Worm (Caenorhabditis elegans): ENCODE measurements around the gene slr-2.

The slr-2 gene

DNA sequence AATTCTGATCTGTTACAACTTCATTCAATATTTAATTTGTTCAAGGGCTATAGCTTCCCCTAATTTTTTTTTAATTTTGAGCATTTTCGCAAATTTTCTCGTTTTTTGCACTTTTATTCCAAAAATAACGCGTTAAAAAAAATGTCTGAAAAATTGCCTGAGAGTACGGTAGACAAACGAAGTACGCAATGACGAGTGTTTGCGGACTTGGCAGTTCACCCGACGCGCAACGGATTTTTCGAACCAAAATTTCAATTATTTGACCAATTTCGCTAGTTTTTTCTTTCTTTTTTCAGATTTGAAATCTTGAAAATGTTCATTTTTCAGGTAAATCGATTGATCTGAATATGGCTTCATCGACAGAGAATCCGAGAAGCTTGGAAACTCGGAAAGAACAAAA, 40.3 kb downstream of the slr-2 start, which contains the start of gene fbxa-211:
fbxa-211 (plus strand) TSS at position 328 of the 400 bp plus-strand sequence.
- no peak for TF ChIP-seq F13C5.2 (tag; optimal IDR thresholded peaks at IDR 0.05)
- TF ChIP-seq pes-1 (GFP tag; IDR thresholded peaks at IDR 0.05) = no peak
- TF ChIP-seq B0310.2 (tag; optimal IDR thresholded peaks at IDR 0.05) = no peak
- no peak for TF ChIP-seq flt-1 (GFP tag; IDR thresholded peaks at IDR 0.05)
- TF ChIP-seq hmg-4 (GFP tag; optimal IDR thresholded peaks at IDR 0.05) = no peak
- no peak for TF ChIP-seq aly-1 (tag; optimal IDR thresholded peaks at IDR 0.05)
- no peak for TF ChIP-seq scrt-1 (GFP tag; IDR thresholded peaks at IDR 0.05)
- TF ChIP-seq hmbx-1 (tag; optimal IDR thresholded peaks at IDR 0.05) = no peak
- TF ChIP-seq ets-7 (tag; optimal IDR thresholded peaks at IDR 0.05) = no peak
- TF ChIP-seq ceh-36 (tag; optimal IDR thresholded peaks at IDR 0.05) = no peak
- no peak for TF ChIP-seq hnd-1 (tag; optimal IDR thresholded peaks at IDR 0.05)
- TF ChIP-seq tbx-11 (GFP tag; IDR thresholded peaks at IDR 0.05) = no peak
- TF ChIP-seq ama-1 (optimal IDR thresholded peaks at IDR 0.05) = no peak
- no peak for TF ChIP-seq tra-4 (tag; optimal IDR thresholded peaks at IDR 0.05)

DNA sequence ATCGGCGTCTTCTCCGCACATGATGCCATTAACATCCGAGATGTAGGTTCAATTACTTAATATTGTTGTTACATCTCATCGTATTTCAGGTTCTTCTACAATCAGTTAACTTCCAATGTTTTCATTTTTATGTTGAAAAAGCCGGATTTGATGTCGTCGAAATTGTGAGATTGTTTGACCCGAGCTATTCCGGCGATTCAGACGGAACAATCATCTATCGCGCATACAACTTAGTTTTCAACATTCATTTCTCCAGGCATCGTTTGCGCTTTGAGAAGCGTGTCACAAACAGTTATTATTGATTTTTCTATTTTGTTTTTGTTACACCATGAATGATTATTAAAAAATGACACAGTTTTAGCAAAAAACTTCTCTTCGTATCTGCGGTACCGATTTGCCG, 41.6 kb downstream of the slr-2 start:
- no peak for TF ChIP-seq hmg-4 (GFP tag; optimal IDR thresholded peaks at IDR 0.05)
- no peak for TF ChIP-seq B0310.2 (tag; optimal IDR thresholded peaks at IDR 0.05)
- no peak for TF ChIP-seq aly-1 (tag; optimal IDR thresholded peaks at IDR 0.05)
- no peak for TF ChIP-seq hnd-1 (tag; optimal IDR thresholded peaks at IDR 0.05)
- no peak for TF ChIP-seq scrt-1 (GFP tag; IDR thresholded peaks at IDR 0.05)
- TF ChIP-seq ceh-36 (tag; optimal IDR thresholded peaks at IDR 0.05) = no peak

DNA sequence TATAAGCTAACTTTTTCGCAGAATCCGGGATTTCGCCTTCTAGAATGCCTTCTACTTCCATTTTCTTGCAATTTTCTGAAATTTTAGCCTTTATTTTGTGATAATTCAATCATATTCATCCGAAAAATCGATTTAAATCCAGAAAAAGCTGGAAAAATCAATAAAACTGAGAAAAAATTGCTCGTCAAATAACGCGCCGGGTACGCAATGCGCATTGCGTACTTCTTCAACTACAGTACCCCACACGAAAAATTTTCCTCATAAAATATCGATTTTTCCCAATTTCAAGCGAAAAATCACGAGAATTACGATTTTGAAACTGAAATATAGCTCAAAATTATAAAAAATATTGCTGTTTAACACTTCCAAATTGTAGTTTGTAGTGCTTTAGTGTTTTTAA, 44.1 kb downstream of the slr-2 start, which contains the start of gene Y37H2A.12:
Y37H2A.12 (minus strand) TSS at position 81 of the 400 bp plus-strand sequence.
- no peak for TF ChIP-seq aly-1 (tag; optimal IDR thresholded peaks at IDR 0.05)
- TF ChIP-seq pes-1 (GFP tag; IDR thresholded peaks at IDR 0.05) = no peak
- TF ChIP-seq tbx-11 (GFP tag; IDR thresholded peaks at IDR 0.05) = no peak
- TF ChIP-seq F13C5.2 (tag; optimal IDR thresholded peaks at IDR 0.05) = no peak

DNA sequence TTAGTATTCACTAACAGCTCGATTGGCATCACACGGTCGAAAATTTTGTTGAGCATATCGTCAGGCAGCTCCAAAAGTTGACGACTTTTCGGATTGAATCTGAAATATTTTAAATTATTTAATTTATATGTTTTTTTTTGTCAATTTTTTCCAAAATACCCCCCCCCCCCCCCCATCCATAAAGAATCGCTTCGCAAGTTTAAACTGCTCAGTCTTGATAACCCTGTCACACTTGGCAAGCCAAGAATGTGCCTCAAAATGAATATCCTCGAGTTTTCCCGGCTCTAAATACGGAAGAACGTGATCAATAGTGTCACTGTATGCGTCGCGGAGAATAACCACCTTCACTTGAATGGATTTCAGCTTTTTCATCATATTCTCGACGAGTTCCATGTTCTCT, 46.3 kb downstream of the slr-2 start, which contains the start of gene Y37H2A.18:
Y37H2A.18 (minus strand) TSS at position 101 of the 400 bp plus-strand sequence.
- TF ChIP-seq tbx-37 (GFP tag; conservative IDR thresholded peaks at IDR 0.05) = no peak
- no peak for TF ChIP-seq tra-4 (tag; optimal IDR thresholded peaks at IDR 0.05)
- TF ChIP-seq tbx-11 (GFP tag; IDR thresholded peaks at IDR 0.05) = no peak
- TF ChIP-seq pes-1 (GFP tag; IDR thresholded peaks at IDR 0.05) = no peak

DNA sequence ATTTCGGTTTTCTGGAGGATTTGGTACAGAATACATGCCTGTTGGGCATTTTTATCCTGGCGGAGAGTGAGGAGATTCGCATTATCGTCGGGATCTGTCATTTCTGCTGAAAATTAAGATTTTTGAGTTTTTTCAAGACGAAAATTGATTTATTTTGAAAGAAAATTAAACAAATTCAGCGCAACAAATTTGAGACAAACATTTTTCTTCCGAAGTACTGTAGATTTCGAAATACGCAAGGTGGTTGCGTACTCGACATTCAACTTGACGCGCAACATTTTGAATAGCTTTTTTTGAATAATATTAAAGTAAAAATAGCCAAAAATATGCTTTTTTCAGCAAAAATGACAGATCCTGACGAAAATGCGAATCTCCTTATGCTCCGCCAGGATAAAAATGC, 47.5 kb downstream of the slr-2 start, which contains the start of gene Y37H2A.7:
Y37H2A.7 (minus strand) TSS at position 101 of the 400 bp plus-strand sequence.
- TF ChIP-seq scrt-1 (GFP tag; IDR thresholded peaks at IDR 0.05) = no peak
- no peak for TF ChIP-seq ceh-36 (tag; optimal IDR thresholded peaks at IDR 0.05)
- no peak for TF ChIP-seq pes-1 (GFP tag; IDR thresholded peaks at IDR 0.05)

DNA sequence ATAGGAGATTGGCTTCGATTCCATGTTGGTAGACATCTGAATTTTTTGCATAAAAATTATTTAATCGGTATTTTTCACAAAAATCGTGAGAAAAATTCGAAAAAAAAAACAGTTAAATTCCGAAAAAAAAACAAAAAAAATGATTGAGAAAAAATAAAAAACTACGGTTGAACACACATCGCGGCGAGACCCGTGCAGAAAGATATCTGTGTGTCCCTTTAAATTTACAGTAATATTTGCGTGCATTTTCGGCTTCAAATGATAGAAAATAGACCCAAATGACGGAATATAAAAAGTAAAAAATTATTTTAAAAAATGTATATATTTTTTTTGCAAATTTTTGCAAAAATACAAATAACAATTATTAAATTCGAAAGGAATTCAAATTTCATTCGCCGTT, 50.8 kb downstream of the slr-2 start:
- TF ChIP-seq sea-1 (GFP tag; conservative IDR thresholded peaks at IDR 0.05) (no peak), ceh-36 (tag; optimal IDR thresholded peaks at IDR 0.05) (no peak), B0310.2 (tag; optimal IDR thresholded peaks at IDR 0.05) (no peak), pes-1 (GFP tag; IDR thresholded peaks at IDR 0.05) (no peak), tbx-11 (GFP tag; IDR thresholded peaks at IDR 0.05) (no peak), tra-4 (tag; optimal IDR thresholded peaks at IDR 0.05) (no peak), aly-1 (tag; optimal IDR thresholded peaks at IDR 0.05) (no peak)

DNA sequence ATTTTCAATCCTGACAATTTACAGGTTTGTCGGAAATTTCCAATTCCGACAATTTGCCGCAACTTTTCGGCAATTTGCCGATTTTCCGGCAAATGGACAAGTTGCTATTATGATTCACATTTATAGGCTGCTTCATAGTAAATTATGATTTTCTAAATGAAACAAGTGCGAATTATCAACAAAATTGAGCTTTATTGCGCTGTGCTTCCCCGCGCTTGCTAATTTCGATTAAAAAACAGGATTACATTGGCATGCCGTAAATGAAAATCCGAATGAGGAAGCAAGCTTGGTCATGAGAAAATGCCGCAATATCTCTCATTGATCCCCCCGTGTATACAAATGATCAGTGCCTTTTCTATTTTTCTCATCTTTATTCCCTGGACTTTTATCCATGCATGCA, 51.8 kb downstream of the slr-2 start, which contains the start of gene Y37H2A.10:
Y37H2A.10 (plus strand) TSS at position 301 of the 400 bp plus-strand sequence.
- TF ChIP-seq ceh-36 (tag; optimal IDR thresholded peaks at IDR 0.05) = no peak
- TF ChIP-seq pes-1 (GFP tag; IDR thresholded peaks at IDR 0.05) = no peak
- no peak for TF ChIP-seq sea-1 (GFP tag; conservative IDR thresholded peaks at IDR 0.05)
- no peak for TF ChIP-seq tra-4 (tag; optimal IDR thresholded peaks at IDR 0.05)
- no peak for TF ChIP-seq flt-1 (GFP tag; IDR thresholded peaks at IDR 0.05)
- TF ChIP-seq F13C5.2 (tag; optimal IDR thresholded peaks at IDR 0.05) = no peak
- TF ChIP-seq tbx-37 (GFP tag; conservative IDR thresholded peaks at IDR 0.05) = no peak
- no peak for TF ChIP-seq ceh-13 (GFP tag; optimal IDR thresholded peaks at IDR 0.05)
- TF ChIP-seq B0310.2 (tag; optimal IDR thresholded peaks at IDR 0.05) = no peak
- TF ChIP-seq aly-1 (tag; optimal IDR thresholded peaks at IDR 0.05) = no peak
- no peak for TF ChIP-seq ets-7 (tag; optimal IDR thresholded peaks at IDR 0.05)
- TF ChIP-seq hnd-1 (tag; optimal IDR thresholded peaks at IDR 0.05) = no peak

DNA sequence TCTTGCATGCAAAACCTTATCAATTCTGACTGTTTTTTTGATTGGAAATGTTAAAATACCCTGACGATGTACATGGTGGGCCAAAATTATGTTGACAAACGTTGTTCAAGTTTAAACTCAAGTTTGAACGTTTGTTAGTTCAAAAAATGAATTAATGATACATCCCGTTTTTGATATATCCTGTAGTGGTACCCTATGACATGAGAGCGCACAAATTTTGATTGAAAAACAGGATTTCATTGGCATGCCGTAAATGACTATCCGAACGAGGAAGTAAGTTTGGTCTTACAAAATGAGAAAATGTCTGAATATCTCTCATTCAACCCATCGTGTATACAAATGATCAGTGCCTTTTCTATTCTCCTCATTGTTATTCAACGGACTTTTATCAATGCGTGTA, 54.2 kb downstream of the slr-2 start, which contains the start of gene Y37H2A.11:
Y37H2A.11 (plus strand) TSS at position 301 of the 400 bp plus-strand sequence.
- TF ChIP-seq B0310.2 (tag; optimal IDR thresholded peaks at IDR 0.05) (no peak), tbx-11 (GFP tag; IDR thresholded peaks at IDR 0.05) (no peak)

DNA sequence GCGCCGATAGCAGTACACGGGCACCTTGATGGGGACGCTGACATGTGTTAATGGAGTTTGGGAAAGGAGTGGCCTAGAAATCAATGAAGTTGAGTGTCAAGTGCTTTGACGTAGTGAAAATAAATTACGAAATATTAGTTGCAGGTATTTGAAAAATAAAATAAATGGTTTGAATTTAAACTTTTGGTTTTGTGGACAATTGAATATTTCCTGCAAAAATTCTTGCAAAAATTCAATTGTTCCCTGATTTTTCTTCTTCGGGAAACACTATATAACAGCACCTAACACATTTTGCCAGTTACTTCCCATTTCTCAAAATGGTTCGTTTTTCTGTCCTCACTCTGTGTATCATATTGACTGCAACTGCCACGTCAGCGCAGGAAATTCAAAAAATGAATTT, 55.6 kb downstream of the slr-2 start, which contains the start of gene Y37H2A.13:
Y37H2A.13 (plus strand) TSS at position 301 of the 400 bp plus-strand sequence.
- TF ChIP-seq tbx-11 (GFP tag; IDR thresholded peaks at IDR 0.05) = no peak
- no peak for TF ChIP-seq tbx-37 (GFP tag; conservative IDR thresholded peaks at IDR 0.05)
- no peak for TF ChIP-seq flt-1 (GFP tag; IDR thresholded peaks at IDR 0.05)
- no peak for TF ChIP-seq ceh-13 (GFP tag; optimal IDR thresholded peaks at IDR 0.05)
- TF ChIP-seq tra-4 (tag; optimal IDR thresholded peaks at IDR 0.05) = no peak
- TF ChIP-seq hmg-4 (GFP tag; optimal IDR thresholded peaks at IDR 0.05) = no peak
- TF ChIP-seq F13C5.2 (tag; optimal IDR thresholded peaks at IDR 0.05) = no peak
- no peak for TF ChIP-seq sea-1 (GFP tag; conservative IDR thresholded peaks at IDR 0.05)
- no peak for TF ChIP-seq ceh-36 (tag; optimal IDR thresholded peaks at IDR 0.05)
- TF ChIP-seq B0310.2 (tag; optimal IDR thresholded peaks at IDR 0.05) = no peak

All from whole organism, early embryonic.